Worm (Caenorhabditis elegans): ENCODE measurements around the gene R02E4.1.

DNA sequence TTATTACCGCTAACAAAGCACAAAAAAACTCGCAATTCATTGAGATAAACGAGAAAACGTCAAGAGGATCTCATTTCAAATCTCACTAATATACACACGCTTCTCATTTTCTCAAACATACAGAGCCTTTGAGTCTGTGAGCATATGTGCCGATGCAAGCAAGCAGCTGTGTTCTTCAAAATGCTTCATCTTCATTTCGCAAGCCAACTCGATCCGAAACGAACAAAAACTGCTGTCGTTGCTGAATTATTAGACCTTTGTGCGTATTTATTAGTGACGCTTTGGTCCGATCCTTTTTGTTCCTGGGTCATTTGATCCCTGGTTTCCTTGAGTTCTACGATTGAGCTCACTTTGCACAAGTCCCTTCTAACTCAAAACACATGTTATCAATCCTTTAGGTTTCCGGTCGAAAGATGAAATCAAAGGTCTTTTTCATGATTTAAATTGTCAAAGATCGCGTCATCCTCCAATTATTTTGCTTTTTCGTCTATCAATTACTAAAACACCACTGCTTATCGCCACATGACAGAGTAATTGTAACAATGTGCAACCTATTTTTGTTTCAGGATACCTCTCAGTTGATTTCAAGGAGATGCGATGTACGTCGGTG lies 2.7 kb upstream of the R02E4.1 start, which contains the start of gene R02E4.2:
- no peak for TF ChIP-seq nhr-11 (tag; optimal IDR thresholded peaks at IDR 0.05)
- TF ChIP-seq egl-27 (tag; optimal IDR thresholded peaks at IDR 0.05) = no peak
- TF ChIP-seq mab-5 (tag; optimal IDR thresholded peaks at IDR 0.05) = no peak
- no peak for TF ChIP-seq gmeb-1 (tag; optimal IDR thresholded peaks at IDR 0.05)
- TF ChIP-seq nhr-21 (tag; optimal IDR thresholded peaks at IDR 0.05) = no peak
- TF ChIP-seq ama-1 (optimal IDR thresholded peaks at IDR 0.05) = no peak
- TF ChIP-seq F13H6.1 (tag; optimal IDR thresholded peaks at IDR 0.05) = no peak
